Fruit fly (Drosophila melanogaster): Measurements from ENCODE around the gene Snoo.

Snoo gene

DNA sequence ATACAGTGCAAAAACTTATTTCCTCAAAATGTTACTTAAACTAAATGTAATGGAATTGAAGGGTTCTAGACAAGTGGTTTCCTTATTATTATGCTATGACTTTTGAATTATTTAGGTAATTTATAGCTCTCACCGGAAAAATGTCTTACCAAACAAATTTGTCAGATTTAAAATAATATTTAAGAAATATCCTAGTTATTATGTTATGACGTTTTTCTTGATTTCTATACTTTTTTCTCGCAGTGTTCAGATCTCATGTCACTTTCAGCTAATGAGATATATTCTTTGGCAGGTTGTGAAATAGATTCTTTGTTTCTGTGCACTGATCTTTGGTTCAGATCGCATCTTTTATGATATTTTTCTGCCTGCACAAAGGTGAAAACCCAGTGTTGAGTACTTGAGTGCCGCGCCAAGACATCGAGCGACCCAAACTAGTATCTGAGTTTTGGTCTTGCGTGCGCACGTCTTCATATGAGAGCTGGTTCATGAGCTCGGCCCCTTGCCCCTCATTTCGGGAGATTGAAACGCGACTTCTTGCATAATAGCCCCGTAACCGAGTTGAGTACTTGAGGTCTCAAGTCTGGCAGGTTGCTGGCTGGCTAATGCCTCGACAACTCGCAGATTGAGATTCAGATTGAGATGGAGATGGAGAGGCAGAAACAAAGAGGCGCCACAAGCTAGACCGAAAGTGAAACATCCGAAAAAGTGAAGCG, 107.3 kb downstream of the Snoo start:
- TF ChIP-seq tgo (GFP tag; IDR thresholded peaks at IDR 0.05), result no peak
- TF ChIP-seq Neu2 (GFP tag; optimal IDR thresholded peaks at IDR 0.05; ENCODE audit: borderline replicate concordance), result no peak
- TF ChIP-seq CG9727 (GFP tag; optimal IDR thresholded peaks at IDR 0.05), result no peak
- no peak for TF ChIP-seq dmrt99B (tag; optimal IDR thresholded peaks at IDR 0.05)
- peak; percentile 54 for TF ChIP-seq sens (GFP tag)
- TF ChIP-seq Pdp1 (GFP tag; optimal IDR thresholded peaks at IDR 0.05), result peak in 1 of 2 experiments; percentile 77
- TF ChIP-seq Rfx (GFP tag; IDR thresholded peaks at IDR 0.05), result 0 out of 2 replicates have a peak, but pooled peaks have one; percentile 8
- TF ChIP-seq CG17385 (GFP tag; optimal IDR thresholded peaks at IDR 0.05), result no peak
- no peak for TF ChIP-seq CG15073 (GFP tag; optimal IDR thresholded peaks at IDR 0.05)
- TF ChIP-seq esg (GFP tag; conservative IDR thresholded peaks at IDR 0.05), result no peak
- no peak for TF ChIP-seq jumu (GFP tag; optimal IDR thresholded peaks at IDR 0.05)

DNA sequence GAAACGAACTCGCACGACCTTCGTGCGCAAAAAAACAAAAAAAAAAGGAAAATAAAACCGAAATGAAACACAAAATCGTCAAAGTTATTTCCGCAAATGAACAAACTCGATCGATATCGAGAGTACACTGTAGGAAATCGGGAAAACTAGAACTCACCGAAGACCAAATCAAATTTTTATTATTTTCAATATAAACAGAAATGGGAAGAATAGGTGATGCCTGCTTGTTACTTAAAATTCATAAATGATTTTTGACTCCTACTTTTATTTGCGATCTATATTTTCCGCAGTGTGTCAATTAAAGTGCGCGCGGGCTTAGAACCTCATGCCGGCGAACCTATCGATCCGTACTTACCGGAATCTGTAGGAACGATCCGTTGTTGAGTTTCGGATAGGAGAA, 108.3 kb downstream of the Snoo start:
- TF ChIP-seq tgo (GFP tag; IDR thresholded peaks at IDR 0.05), result 0 out of 3 replicates have a peak, but pooled peaks have one; percentile 19
- peak; percentile 39 for TF ChIP-seq CG2678 (tag; optimal IDR thresholded peaks at IDR 0.05)
- TF ChIP-seq Sry-δ (GFP tag; optimal IDR thresholded peaks at IDR 0.05), result no peak
- no peak for TF ChIP-seq prd (optimal IDR thresholded peaks at IDR 0.05)
- 0 out of 3 replicates have a peak, but pooled peaks have one; percentile 48 for TF ChIP-seq prd (GFP tag; IDR thresholded peaks at IDR 0.05)
- TF ChIP-seq Rfx (GFP tag; IDR thresholded peaks at IDR 0.05), result peak; percentile 78
- no peak for TF ChIP-seq MTF-1 (GFP tag; optimal IDR thresholded peaks at IDR 0.05; ENCODE audit: borderline replicate concordance)
- TF ChIP-seq dysf (GFP tag; IDR thresholded peaks at IDR 0.05), result peak; percentile 57; the same call in 1 of the 3 replicates
- TF ChIP-seq CG13624 (GFP tag; optimal IDR thresholded peaks at IDR 0.05), result no peak
- peak; percentile 28 for TF ChIP-seq Meics (GFP tag; optimal IDR thresholded peaks at IDR 0.05)
- TF ChIP-seq caup (GFP tag; optimal IDR thresholded peaks at IDR 0.05; ENCODE audit: severe bottlenecking), result peak; percentile 26
- TF ChIP-seq Eip74EF (GFP tag; optimal IDR thresholded peaks at IDR 0.05), result peak in 1 of 2 experiments; percentile 2
- TF ChIP-seq CG11504 (tag; optimal IDR thresholded peaks at IDR 0.05), result peak; percentile 8
- no peak for TF ChIP-seq Gug (GFP tag; IDR thresholded peaks at IDR 0.05)
- TF ChIP-seq Nf-YB (GFP tag; optimal IDR thresholded peaks at IDR 0.05), result no peak
- 0 out of 3 replicates have a peak, but pooled peaks have one; percentile 6 for TF ChIP-seq CG11456 (GFP tag; IDR thresholded peaks at IDR 0.05)
- no peak for TF ChIP-seq CG4328 (GFP tag; optimal IDR thresholded peaks at IDR 0.05)
- no peak for TF ChIP-seq CG3065 (GFP tag; optimal IDR thresholded peaks at IDR 0.05)
- 0 out of 2 replicates have a peak, but pooled peaks have one; percentile 13 for TF ChIP-seq onecut (GFP tag; IDR thresholded peaks at IDR 0.05)
- 0 out of 2 replicates have a peak, but pooled peaks have one; percentile 14 for TF ChIP-seq sisA (GFP tag; IDR thresholded peaks at IDR 0.05)
- peak; percentile 6 for TF ChIP-seq CG2712 (tag; optimal IDR thresholded peaks at IDR 0.05)
- peak; percentile 5 for TF ChIP-seq CG18599 (GFP tag; optimal IDR thresholded peaks at IDR 0.05)
- peak; percentile 15 for TF ChIP-seq CG15269 (tag; optimal IDR thresholded peaks at IDR 0.05)
- TF ChIP-seq ase (GFP tag; IDR thresholded peaks at IDR 0.05), result no peak
- TF ChIP-seq Ets97D (GFP tag; optimal IDR thresholded peaks at IDR 0.05), result no peak
- peak; percentile 34; the same call in 1 of the 2 replicates for TF ChIP-seq chm (GFP tag; IDR thresholded peaks at IDR 0.05)
- TF ChIP-seq jing (GFP tag; optimal IDR thresholded peaks at IDR 0.05), result no peak
- no peak for TF ChIP-seq CG14965 (GFP tag; optimal IDR thresholded peaks at IDR 0.05; ENCODE audit: borderline replicate concordance)
- peak; percentile 38 for TF ChIP-seq lilli (GFP tag; optimal IDR thresholded peaks at IDR 0.05)
- no peak for TF ChIP-seq CG34376 (GFP tag; optimal IDR thresholded peaks at IDR 0.05)
- no peak for TF ChIP-seq CG11398 (GFP tag; optimal IDR thresholded peaks at IDR 0.05)
- TF ChIP-seq CG10321 (GFP tag; IDR thresholded peaks at IDR 0.05), result no peak
- peak; percentile 69 for TF ChIP-seq Atf6 (GFP tag; IDR thresholded peaks at IDR 0.05)
- TF ChIP-seq CoRest (tag; optimal IDR thresholded peaks at IDR 0.05), result peak; percentile 2
- no peak for TF ChIP-seq sd (tag; optimal IDR thresholded peaks at IDR 0.05)
- TF ChIP-seq ato (GFP tag; IDR thresholded peaks at IDR 0.05; ENCODE audit: partially characterized antibody), result no peak
- 0 out of 2 replicates have a peak, but pooled peaks have one; percentile 6 for TF ChIP-seq CG11085 (GFP tag; IDR thresholded peaks at IDR 0.05)
- peak; percentile 59; the same call in 1 of the 2 replicates for TF ChIP-seq Xrp1 (GFP tag; IDR thresholded peaks at IDR 0.05)
- TF ChIP-seq dmrt99B (tag; optimal IDR thresholded peaks at IDR 0.05), result no peak

Data from whole organism, embryonic.